Worm (Caenorhabditis elegans): ENCODE data around the gene cyp-13A7.

The cyp-13A7 gene

DNA sequence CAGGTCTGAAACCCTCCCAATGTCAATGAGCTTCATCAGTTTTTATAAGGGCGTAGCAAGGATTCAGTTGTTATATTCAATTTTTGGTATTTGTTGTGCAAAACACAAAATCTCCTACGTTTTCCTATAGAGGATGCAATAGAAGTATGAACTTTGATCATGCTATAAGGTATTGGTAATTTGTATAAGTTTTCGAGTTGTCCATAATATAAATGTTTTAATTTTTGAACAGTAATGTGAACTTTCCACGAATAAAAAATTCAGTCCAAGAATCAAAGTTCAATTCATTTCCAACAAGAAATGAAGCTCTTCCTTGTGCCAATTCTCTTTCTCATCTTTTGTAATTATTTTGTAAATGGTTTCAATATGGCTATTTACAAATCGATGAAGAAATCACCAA is 27.6 kb downstream of the cyp-13A7 start, which contains the start of gene ZK938.12:
Gene ZK938.12 (plus strand): TSS at position 301 of the 400 bp plus-strand sequence.
- TF ChIP-seq dve-1 (tag; optimal IDR thresholded peaks at IDR 0.05) (no peak), tbx-7 (tag; optimal IDR thresholded peaks at IDR 0.05) (no peak), hlh-6 (tag; optimal IDR thresholded peaks at IDR 0.05) (no peak), ceh-31 (tag; optimal IDR thresholded peaks at IDR 0.05) (no peak), unc-55 (GFP tag; optimal IDR thresholded peaks at IDR 0.05) (no peak), ahr-1 (tag; optimal IDR thresholded peaks at IDR 0.05) (no peak), pax-1 (tag; optimal IDR thresholded peaks at IDR 0.05) (no peak), syd-9 (tag; optimal IDR thresholded peaks at IDR 0.05) (no peak), ceh-14 (tag; optimal IDR thresholded peaks at IDR 0.05) (no peak), hlh-13 (GFP tag; optimal IDR thresholded peaks at IDR 0.05) (no peak), elt-4 (tag; optimal IDR thresholded peaks at IDR 0.05) (no peak), fax-1 (tag; optimal IDR thresholded peaks at IDR 0.05) (no peak), pha-2 (tag; optimal IDR thresholded peaks at IDR 0.05) (no peak), hlh-15 (tag; optimal IDR thresholded peaks at IDR 0.05) (no peak)

DNA sequence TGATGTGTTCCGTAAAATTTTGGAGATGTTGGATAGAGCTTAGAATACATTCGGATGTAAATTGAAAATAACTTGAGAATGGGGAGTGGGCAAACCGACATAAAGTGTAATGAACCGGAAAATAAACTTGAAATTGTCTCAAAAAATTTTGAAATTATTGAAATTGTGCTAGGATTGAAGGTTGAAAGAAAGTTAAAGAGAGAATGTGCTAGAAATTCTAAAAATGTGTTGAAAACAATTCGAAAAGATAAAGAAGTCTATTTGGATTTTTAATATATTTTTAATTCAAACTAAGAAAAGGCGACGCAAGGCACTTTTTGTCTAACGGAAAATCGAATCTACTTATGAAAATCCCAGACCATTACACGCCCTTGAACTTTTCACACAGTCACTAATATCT is 30.4 kb downstream of the cyp-13A7 start, which contains the start of gene ZK938.3:
Gene ZK938.3 (minus strand): TSS at position 101 of the 400 bp plus-strand sequence.
- TF ChIP-seq ceh-48 (tag; optimal IDR thresholded peaks at IDR 0.05) (no peak), nhr-11 (tag; optimal IDR thresholded peaks at IDR 0.05) (peak; percentile 21)

DNA sequence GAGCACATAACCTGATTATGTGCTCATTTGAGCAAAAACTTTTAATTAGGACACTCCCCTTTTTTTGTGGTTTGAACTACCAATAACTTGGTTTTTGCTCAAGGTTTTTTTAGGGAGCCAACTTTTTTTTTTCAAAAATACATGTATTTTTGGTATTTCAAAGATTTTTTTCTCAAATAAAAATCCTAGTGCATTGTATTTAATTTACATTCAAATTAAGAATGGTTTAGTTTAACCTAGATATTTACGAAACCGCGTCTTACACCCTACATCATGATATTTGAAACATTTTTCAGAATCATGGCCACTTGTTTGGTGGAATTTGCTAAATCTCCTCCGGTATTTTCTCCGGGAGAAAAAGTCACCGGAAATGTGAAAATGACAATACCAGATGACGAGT is 31.5 kb downstream of the cyp-13A7 start, which contains the start of gene arrd-5:
Gene arrd-5 (plus strand): TSS at position 301 of the 400 bp plus-strand sequence.
- TF ChIP-seq pax-1 (tag; optimal IDR thresholded peaks at IDR 0.05): no peak
- TF ChIP-seq ahr-1 (tag; optimal IDR thresholded peaks at IDR 0.05): no peak
- TF ChIP-seq ceh-18 (tag; optimal IDR thresholded peaks at IDR 0.05): no peak
- TF ChIP-seq C08G9.2 (tag; optimal IDR thresholded peaks at IDR 0.05): no peak

DNA sequence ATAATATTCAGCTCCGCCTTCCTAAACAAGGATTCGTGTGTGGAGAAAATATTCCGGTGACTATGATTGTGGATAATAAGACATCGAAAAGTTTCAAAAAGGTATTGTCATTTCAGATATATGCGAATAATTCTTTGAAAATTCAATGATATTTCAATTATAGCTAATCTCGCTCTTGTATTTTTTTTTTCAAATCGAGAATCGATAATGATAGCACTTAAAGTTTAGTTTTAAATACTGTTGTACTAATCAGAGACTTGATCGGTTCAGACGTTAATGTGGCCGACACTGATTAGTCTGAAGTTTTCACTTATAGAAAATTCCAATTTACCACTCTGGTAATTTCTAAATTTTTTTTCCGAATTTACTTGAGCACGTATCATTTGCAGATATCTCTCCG is 32.5 kb downstream of the cyp-13A7 start:
- TF ChIP-seq ceh-19 (GFP tag; optimal IDR thresholded peaks at IDR 0.05) (no peak), ceh-34 (tag; optimal IDR thresholded peaks at IDR 0.05) (no peak), ceh-9 (tag; optimal IDR thresholded peaks at IDR 0.05) (no peak), lim-6 (tag; optimal IDR thresholded peaks at IDR 0.05) (no peak)

DNA sequence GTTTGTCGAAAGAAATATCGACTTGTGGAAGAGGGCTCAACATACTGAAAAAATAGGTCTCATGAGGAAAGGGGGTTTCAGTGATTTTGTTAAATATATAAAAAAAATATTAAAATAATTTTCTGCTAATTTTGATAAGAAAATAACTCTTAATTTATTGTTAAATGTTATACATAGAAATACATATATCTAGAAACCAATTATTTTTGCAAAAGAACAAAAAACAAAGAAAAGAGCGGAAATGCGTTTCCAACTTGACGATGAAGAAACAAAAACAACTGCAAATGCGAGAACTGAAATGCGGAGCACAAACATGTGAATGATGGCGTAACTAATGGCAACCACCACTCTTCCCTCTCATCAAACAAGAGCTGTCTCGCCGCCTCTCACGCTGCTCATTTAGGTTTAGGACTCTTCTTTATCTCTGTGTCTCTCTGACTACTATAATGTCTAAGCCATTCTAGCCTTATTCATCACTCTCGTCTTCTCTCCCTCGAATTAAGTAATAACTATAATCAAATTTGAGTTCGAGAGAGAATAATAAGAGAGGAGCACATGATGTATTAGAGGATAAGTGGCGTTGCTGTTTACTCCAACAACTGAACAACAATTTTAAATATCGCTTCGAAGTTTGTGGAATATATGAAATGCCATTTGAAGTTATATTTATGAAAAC is 35.0 kb downstream of the cyp-13A7 start, which contains the start of gene arrd-4:
Gene arrd-4 (minus strand): TSS at position 51 of the 676 bp plus-strand sequence.
- TF ChIP-seq unc-42 (tag; optimal IDR thresholded peaks at IDR 0.05) (peak; percentile 91), ceh-14 (tag; optimal IDR thresholded peaks at IDR 0.05) (peak; percentile 40), npax-4 (tag; optimal IDR thresholded peaks at IDR 0.05) (no peak), tbx-7 (tag; optimal IDR thresholded peaks at IDR 0.05) (no peak), nfya-1 (tag; optimal IDR thresholded peaks at IDR 0.05) (peak; percentile 9)

DNA sequence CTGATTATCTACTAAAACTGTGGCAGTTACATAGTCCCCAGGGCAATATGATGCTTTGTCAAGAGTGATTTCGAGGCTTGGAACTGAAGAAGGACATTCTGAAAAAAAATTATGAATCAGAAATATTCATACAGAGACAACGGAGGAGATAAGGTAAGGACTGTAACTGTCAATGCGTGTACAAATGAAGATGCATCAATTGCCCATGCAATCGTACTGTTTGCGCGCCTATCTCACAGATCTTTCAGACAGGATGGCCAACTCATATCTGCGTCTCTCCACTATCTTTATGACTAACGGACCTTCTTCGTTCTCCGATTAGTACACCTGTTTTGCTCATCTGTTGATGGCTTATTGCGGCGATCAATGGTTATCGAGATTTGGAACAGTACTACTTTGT is 36.9 kb downstream of the cyp-13A7 start, which contains the start of gene ZK938.11:
Gene ZK938.11 (minus strand): TSS at position 101 of the 400 bp plus-strand sequence.
- TF ChIP-seq C08G9.2 (tag; optimal IDR thresholded peaks at IDR 0.05) (no peak), ceh-9 (tag; optimal IDR thresholded peaks at IDR 0.05) (no peak), gmeb-2 (tag; optimal IDR thresholded peaks at IDR 0.05) (no peak), sdc-2 (tag; optimal IDR thresholded peaks at IDR 0.05) (no peak), fkh-10 (GFP tag; optimal IDR thresholded peaks at IDR 0.05) (no peak), K02D7.2 (tag; optimal IDR thresholded peaks at IDR 0.05) (no peak), tbx-2 (tag; optimal IDR thresholded peaks at IDR 0.05) (no peak), sox-2 (GFP tag; IDR thresholded peaks at IDR 0.05) (no peak), ceh-18 (tag; optimal IDR thresholded peaks at IDR 0.05) (no peak), unc-3 (GFP tag; conservative IDR thresholded peaks at IDR 0.05) (no peak), unc-3 (tag; optimal IDR thresholded peaks at IDR 0.05) (no peak), sox-4 (tag; optimal IDR thresholded peaks at IDR 0.05) (no peak)
